Worm (Caenorhabditis elegans): ENCODE data around the gene dpyd-1.
A peak's percentile ranks its signal among the peaks of the same experiment; 100 is the strongest.

Gene dpyd-1

ce11 chrX:5485931-5486537, 18.4 kb downstream of the dpyd-1 start, which contains the start of gene C25F6.1 (continued):
- TF ChIP-seq mep-1 (tag; optimal IDR thresholded peaks at IDR 0.05) (peak; percentile 23), jun-1 (tag; optimal IDR thresholded peaks at IDR 0.05) (no peak), Y116A8C.19 (tag; optimal IDR thresholded peaks at IDR 0.05; ENCODE audit: borderline replicate concordance) (no peak), nhr-85 (tag) (peak; percentile 28), unc-130 (tag; optimal IDR thresholded peaks at IDR 0.05) (peak; percentile 23), swsn-7 (tag; optimal IDR thresholded peaks at IDR 0.05) (peak; percentile 16)

ce11 chrX:5488867-5489266, 21.2 kb downstream of the dpyd-1 start:
- TF ChIP-seq blmp-1 (tag; optimal IDR thresholded peaks at IDR 0.05) (peak; percentile 88), ets-5 (GFP tag; IDR thresholded peaks at IDR 0.05) (no peak), vab-15 (tag; optimal IDR thresholded peaks at IDR 0.05) (no peak)

DNA sequence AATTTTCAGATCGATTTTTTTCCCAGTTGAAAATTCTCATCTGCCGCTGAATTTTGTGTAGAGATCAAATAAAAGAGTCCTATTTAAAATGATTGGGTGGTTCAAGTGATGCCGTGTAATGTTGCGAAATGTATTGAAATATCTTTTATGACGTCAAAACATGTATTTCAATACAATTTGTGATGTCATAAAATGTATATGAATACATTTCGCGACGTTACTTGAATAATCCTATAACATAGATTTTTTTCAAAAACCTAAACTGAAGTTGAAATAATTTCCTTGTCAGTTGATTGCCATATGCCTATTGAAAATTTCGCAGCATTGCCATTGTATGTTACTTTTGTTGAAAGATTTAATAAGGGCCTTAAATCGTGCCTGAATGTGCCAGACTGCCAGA, 21.9 kb downstream of the dpyd-1 start, which contains the start of gene F55D1.1:
TSS of gene F55D1.1 (plus strand) at position 301 of the 400 bp plus-strand sequence.
- no peak for TF ChIP-seq nhr-71 (tag; optimal IDR thresholded peaks at IDR 0.05)
- no peak for TF ChIP-seq sup-37 (GFP tag; optimal IDR thresholded peaks at IDR 0.05)
- TF ChIP-seq skn-1 (tag; optimal IDR thresholded peaks at IDR 0.05) = no peak
- TF ChIP-seq lin-39 (tag; optimal IDR thresholded peaks at IDR 0.05) = no peak
- TF ChIP-seq tlp-1 (tag; optimal IDR thresholded peaks at IDR 0.05) = no peak
- TF ChIP-seq unc-86 (tag; optimal IDR thresholded peaks at IDR 0.05) = no peak
- TF ChIP-seq hpl-2 (GFP tag; optimal IDR thresholded peaks at IDR 0.05) = no peak
- no peak for TF ChIP-seq rnt-1 (tag; optimal IDR thresholded peaks at IDR 0.05)
- TF ChIP-seq nhr-85 (tag) = no peak
- no peak for TF ChIP-seq hlh-4 (tag; optimal IDR thresholded peaks at IDR 0.05)
- no peak for TF ChIP-seq xbp-1 (tag; optimal IDR thresholded peaks at IDR 0.05)
- TF ChIP-seq nhr-12 (tag; optimal IDR thresholded peaks at IDR 0.05) = no peak

- peak; percentile 4 for TF ChIP-seq blmp-1 (tag; optimal IDR thresholded peaks at IDR 0.05)
- TF ChIP-seq ceh-82 (tag; optimal IDR thresholded peaks at IDR 0.05) = no peak
- no peak for TF ChIP-seq nhr-76 (tag; optimal IDR thresholded peaks at IDR 0.05)
These were observed 25.2 kb downstream of the dpyd-1 start, which contains the start of the genes bus-8A and bus-8B for ce11 chrX:5492820-5493382. Gene bus-8A (plus strand): TSS chrX:5492915. Gene bus-8B (plus strand): TSS chrX:5493332.

DNA sequence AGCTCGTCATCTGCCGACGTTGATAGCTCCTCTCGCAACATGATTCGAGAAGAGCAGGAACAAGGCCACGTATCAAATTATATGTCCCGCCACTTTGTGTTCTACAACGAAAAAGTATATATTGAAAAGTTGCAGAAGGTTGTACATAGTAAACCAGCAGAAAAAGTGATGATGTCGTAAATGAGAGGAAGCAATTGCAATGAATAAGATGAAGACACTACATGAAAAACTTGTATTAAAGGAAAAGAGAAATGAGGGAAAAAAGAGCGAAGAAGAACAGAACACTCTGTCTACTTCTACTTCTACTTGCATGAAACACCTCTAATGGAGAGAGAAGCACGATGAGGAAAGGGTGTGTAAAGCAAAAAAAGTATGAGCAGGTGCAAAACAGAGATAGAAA, 37.5 kb downstream of the dpyd-1 start, which contains the start of gene T23F2.2:
TSS of gene T23F2.2 (minus strand) at position 101 of the 400 bp plus-strand sequence.
- TF ChIP-seq C34B4.2 (tag; optimal IDR thresholded peaks at IDR 0.05) = no peak
- TF ChIP-seq swsn-7 (tag; optimal IDR thresholded peaks at IDR 0.05) = no peak
- no peak for TF ChIP-seq sox-4 (tag; optimal IDR thresholded peaks at IDR 0.05)
- peak; percentile 26 for TF ChIP-seq lin-14 (GFP tag; optimal IDR thresholded peaks at IDR 0.05)
- no peak for TF ChIP-seq mef-2 (tag; optimal IDR thresholded peaks at IDR 0.05)
- TF ChIP-seq aly-2 (tag; optimal IDR thresholded peaks at IDR 0.05) = no peak

- TF ChIP-seq C34B4.2 (tag; optimal IDR thresholded peaks at IDR 0.05) = no peak
- no peak for TF ChIP-seq unc-130 (tag; optimal IDR thresholded peaks at IDR 0.05)
- peak; percentile 34 for TF ChIP-seq rnt-1 (tag; optimal IDR thresholded peaks at IDR 0.05)
- TF ChIP-seq sox-4 (tag; optimal IDR thresholded peaks at IDR 0.05) = no peak
- no peak for TF ChIP-seq ama-1 (optimal IDR thresholded peaks at IDR 0.05)
- no peak for TF ChIP-seq fkh-8 (tag; optimal IDR thresholded peaks at IDR 0.05)
- no peak for TF ChIP-seq unc-62 (GFP tag; optimal IDR thresholded peaks at IDR 0.05)
- no peak for TF ChIP-seq lsy-2 (tag; optimal IDR thresholded peaks at IDR 0.05)
- no peak for TF ChIP-seq lin-13 (GFP tag; optimal IDR thresholded peaks at IDR 0.05)
- no peak for TF ChIP-seq snpc-4 (tag; optimal IDR thresholded peaks at IDR 0.05)
- TF ChIP-seq nhr-28 (tag; optimal IDR thresholded peaks at IDR 0.05) = no peak
- TF ChIP-seq jun-1 (tag; optimal IDR thresholded peaks at IDR 0.05) = no peak
- TF ChIP-seq vab-15 (tag; optimal IDR thresholded peaks at IDR 0.05) = no peak
- TF ChIP-seq mep-1 (tag; optimal IDR thresholded peaks at IDR 0.05) = no peak
- TF ChIP-seq unc-30 (tag; optimal IDR thresholded peaks at IDR 0.05) = no peak
- no peak for TF ChIP-seq xbp-1 (tag; optimal IDR thresholded peaks at IDR 0.05)
- peak in 1 of 2 experiments; percentile 26 for TF ChIP-seq mdl-1 (tag; optimal IDR thresholded peaks at IDR 0.05)
- TF ChIP-seq egl-27 (tag; optimal IDR thresholded peaks at IDR 0.05) = no peak
- TF ChIP-seq ztf-11 (tag; optimal IDR thresholded peaks at IDR 0.05) = no peak
- TF ChIP-seq lin-14 (GFP tag; optimal IDR thresholded peaks at IDR 0.05) = peak; percentile 46
- TF ChIP-seq isw-1 (GFP tag; IDR thresholded peaks at IDR 0.05) = no peak
- no peak for TF ChIP-seq nhr-77 (tag; optimal IDR thresholded peaks at IDR 0.05)
- no peak for TF ChIP-seq lin-35 (GFP tag; optimal IDR thresholded peaks at IDR 0.05)
- no peak for TF ChIP-seq Y116A8C.19 (tag; optimal IDR thresholded peaks at IDR 0.05; ENCODE audit: borderline replicate concordance)
These were observed 38.8 kb downstream of the dpyd-1 start for ce11 chrX:5506432-5506977.

All from whole organism, L1 larva.